Fruit fly (Drosophila melanogaster) whole organism: Measurements from ENCODE around the gene CG11178.

Experiments used
- CG8478 ChIP-seq: fragments of >200 bp; optimal IDR thresholded peaks from 2 replicates; lab custom pipeline; 2018; ENCODE audit warnings: inconsistent platforms
- Dll ChIP-seq: fragments of >200 bp; optimal IDR thresholded peaks from 2 replicates; lab custom pipeline; 2017
- EcR ChIP-seq, 2 experiments: fragments of >200 bp; optimal IDR thresholded peaks; 2 replicates each; lab custom pipeline; 2017; ENCODE audit warnings: missing biosample characterization in 2 of 2, missing genetic modification characterization in 2 of 2, missing genetic modification reagents in 2 of 2
- pan ChIP-seq: fragments of >200 bp; optimal IDR thresholded peaks from 2 replicates; lab custom pipeline; 2017
- psq ChIP-seq: fragments of >200 bp; optimal IDR thresholded peaks from 2 replicates; lab custom pipeline; 2017
- usp ChIP-seq: fragments of >200 bp; optimal IDR thresholded peaks from 2 replicates; lab custom pipeline; 2017; ENCODE audit warnings: missing biosample characterization, missing genetic modification characterization, mixed read lengths

Gene CG11178

DNA sequence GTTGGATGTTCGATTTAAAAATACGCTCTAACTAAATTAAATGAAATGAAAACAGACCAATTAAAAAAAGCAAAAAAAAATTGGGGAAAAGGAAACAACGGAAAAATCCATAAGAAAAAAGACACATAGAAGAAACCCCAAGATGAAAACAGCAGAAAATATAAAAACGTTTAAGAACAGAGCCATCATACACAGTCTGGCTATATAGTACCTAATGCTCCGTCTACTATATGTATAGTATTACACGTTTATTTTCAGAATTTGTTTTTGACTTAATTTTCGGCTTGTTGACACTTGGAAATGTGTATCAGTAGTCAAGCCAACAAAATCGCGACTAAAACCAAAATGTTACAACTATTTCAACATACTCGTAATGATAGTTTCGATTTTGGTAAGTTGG is at the start of gene CG11178:
TSS of gene CG11178 (plus strand) at position 301 of the 400 bp plus-strand sequence.
- TF ChIP-seq CG8478 (lab: Kevin White, UChicago) (no peak), usp (no peak), pan (no peak), EcR (GFP tag; optimal IDR thresholded peaks at IDR 0.05; lab: Kevin White, UChicago) (no peak), Dll (lab: Kevin White, UChicago) (no peak), psq (lab: Kevin White, UChicago) (no peak)

DNA sequence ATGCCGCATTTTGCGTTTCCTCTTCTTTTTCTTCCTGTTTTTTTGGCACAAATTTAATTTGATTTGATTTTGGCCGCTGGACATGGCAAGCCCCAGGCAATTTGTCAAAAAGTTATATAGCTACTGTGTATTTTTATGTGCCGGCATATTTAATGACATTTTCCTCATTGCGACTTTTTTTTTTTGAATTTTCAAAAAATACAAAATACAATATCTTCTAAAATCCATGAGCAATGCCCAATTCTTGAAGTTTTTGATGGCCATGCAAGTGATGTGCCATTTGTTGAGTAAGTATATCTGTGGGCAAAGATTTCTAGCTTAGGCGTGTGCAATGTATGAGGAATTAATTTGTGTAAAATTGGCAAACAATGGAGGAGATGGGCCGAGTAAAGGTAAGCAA is 49.8 kb upstream of the CG11178 start, which contains the start of gene CG11816:
TSS of gene CG11816 (minus strand) at position 101 of the 400 bp plus-strand sequence.
- no peak for TF ChIP-seq psq (lab: Kevin White, UChicago)
- no peak for TF ChIP-seq CG8478 (lab: Kevin White, UChicago)
- TF ChIP-seq Dll (lab: Kevin White, UChicago), result no peak
- no peak for TF ChIP-seq pan
- TF ChIP-seq EcR (GFP tag; optimal IDR thresholded peaks at IDR 0.05; lab: Kevin White, UChicago), result no peak
- no peak for TF ChIP-seq usp

dm6 chrX:13556172-13556571 is 49.3 kb upstream of the CG11178 start, which contains the start of gene CG32631:
CG32631 (plus strand) TSS chrX:13556472.
- TF ChIP-seq psq (lab: Kevin White, UChicago), result no peak
- no peak for TF ChIP-seq pan
- no peak for TF ChIP-seq Dll (lab: Kevin White, UChicago)
- no peak for TF ChIP-seq usp
- no peak for TF ChIP-seq CG8478 (lab: Kevin White, UChicago)

DNA sequence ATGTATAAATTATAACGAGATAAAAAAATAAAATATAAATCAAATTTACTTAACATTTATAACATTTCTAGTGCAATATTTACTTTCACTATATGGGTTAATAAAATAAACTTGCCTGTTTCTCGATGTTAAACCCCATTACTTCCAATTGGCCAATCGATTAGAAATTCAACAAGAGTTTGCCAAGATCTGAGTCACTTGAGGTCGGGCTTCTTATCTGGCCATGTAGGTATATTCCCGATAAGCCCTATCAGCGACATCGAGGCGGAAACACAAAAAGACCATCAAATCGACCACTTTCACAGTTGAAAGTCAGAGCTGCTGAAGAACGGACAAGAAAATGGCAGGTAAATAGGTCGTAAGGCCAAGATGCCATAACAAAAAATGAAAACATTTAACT is 44.1 kb upstream of the CG11178 start, which contains the start of gene CG32633:
TSS of gene CG32633 (plus strand) at position 301 of the 400 bp plus-strand sequence.
- TF ChIP-seq EcR (GFP tag; optimal IDR thresholded peaks at IDR 0.05; lab: Kevin White, UChicago) (no peak), psq (lab: Kevin White, UChicago) (no peak), CG8478 (lab: Kevin White, UChicago) (no peak)

DNA sequence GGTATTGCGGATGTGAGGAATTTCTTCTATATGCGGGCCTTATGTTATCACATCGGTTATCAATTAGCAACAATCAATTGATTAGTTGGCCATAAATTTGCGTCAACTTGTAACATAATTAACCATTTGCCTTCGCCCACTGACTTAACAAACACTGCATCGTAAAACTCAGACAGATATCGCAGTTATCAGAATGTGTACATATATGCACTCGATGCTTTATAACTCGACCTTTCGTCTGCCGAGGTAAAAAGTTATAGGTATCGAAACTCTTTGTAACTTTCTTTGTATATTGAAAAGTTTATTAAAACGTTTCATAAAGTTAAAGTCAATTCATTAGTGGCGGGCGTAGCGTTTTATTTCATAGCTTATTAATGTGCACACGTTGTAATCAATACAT is 42.4 kb upstream of the CG11178 start:
- TF ChIP-seq psq (lab: Kevin White, UChicago) (no peak), usp (no peak), CG8478 (lab: Kevin White, UChicago) (no peak), pan (no peak), Dll (lab: Kevin White, UChicago) (no peak), EcR (GFP tag; optimal IDR thresholded peaks at IDR 0.05; lab: Kevin White, UChicago) (no peak)

DNA sequence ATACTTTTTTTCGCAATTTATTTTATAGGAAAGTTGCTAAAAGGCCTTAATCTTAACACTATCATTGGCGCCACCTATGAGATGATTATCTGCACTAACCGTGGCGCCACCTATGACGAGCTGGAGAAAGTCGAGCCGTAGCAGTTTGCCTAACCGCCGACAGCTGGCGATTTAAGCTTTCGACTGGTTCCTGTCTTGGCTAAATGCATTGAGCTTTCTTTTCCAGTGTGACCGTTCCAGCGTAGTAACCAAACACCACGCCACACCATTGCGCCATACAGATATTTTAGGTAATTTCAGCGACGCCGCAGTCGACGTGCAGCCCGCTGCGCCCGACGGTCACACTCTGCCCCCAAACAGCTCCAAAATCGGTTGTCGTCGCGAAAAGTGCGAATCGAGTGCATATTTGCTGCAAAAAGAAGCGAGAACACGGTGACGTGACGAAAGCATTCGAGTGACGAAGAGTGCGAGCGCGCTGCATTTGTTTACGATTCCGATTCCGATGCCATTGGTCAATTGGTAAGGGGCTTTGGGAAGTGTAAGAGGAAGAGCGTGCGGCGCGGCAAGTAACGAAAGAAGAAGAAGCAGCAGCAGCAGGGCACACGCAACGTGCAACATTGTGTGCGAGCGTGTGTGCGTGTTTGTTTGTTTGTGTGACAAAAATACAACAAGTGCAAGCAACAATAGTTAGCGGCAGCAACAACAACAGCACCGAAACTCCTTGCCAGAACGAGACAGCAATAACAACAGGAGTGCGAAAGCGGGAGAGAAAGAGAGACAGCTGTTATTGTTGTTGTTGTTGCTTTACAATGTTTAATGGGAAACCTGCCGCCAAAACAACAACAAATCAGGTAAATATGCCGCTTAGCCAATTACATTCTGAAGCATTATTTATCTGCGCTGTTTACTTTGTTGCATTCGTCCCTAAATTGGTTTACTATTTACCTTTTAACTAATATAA is 41.7 kb upstream of the CG11178 start, which contains the start of the genes CG46311 and Tpst:
TSS of gene CG46311 (plus strand) at position 341 of the 961 bp plus-strand sequence.
TSS of gene Tpst (plus strand) at position 341 of the 961 bp plus-strand sequence.
- TF ChIP-seq CG8478 (lab: Kevin White, UChicago), result no peak
- no peak for TF ChIP-seq psq (lab: Kevin White, UChicago)
- no peak for TF ChIP-seq pan
- TF ChIP-seq EcR (GFP tag; optimal IDR thresholded peaks at IDR 0.05; lab: Kevin White, UChicago), result no peak
- TF ChIP-seq Dll (lab: Kevin White, UChicago), result no peak
- TF ChIP-seq usp, result no peak

DNA sequence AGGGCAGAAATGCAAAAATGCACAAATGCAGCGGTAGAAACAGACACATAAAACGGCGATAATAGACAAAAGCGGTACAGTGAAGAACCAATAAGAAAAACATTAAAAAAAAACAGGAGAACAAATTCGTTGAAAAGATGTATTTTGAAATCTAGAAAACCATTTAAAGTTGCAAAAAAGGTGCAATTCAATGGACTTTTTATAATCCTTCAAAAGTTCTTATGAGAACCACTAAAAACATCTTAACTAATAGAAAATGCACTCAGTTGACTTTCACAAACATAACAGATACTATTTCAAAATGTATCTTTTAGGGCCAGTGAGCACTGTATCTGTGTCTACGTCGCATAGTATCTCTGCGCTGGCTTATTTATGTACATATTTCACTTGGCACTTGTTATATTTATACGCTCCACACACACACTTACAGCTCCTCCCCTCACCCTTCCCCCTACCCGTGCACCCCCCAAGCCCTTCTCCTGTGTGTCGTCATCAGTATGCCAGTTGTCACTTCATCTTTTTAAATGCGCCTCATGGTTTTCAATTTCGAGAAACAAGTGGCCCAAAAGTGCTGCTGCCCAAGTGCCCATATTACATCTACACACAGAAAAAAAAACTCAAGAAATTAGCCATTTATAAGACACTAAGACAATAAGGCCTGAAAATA is 39.9 kb upstream of the CG11178 start:
- TF ChIP-seq usp (no peak), psq (lab: Kevin White, UChicago) (no peak), pan (no peak), CG8478 (lab: Kevin White, UChicago) (no peak), EcR (GFP tag; optimal IDR thresholded peaks at IDR 0.05; lab: Kevin White, UChicago) (no peak), Dll (lab: Kevin White, UChicago) (no peak)

- TF ChIP-seq Dll (lab: Kevin White, UChicago) (no peak), EcR (GFP tag; optimal IDR thresholded peaks at IDR 0.05; lab: Kevin White, UChicago) (no peak), pan (no peak), CG8478 (lab: Kevin White, UChicago) (no peak), usp (no peak), psq (lab: Kevin White, UChicago) (no peak)
Observed at dm6 chrX:13568127-13568526, 37.4 kb upstream of the CG11178 start.

- no peak for TF ChIP-seq CG8478 (lab: Kevin White, UChicago)
- no peak for TF ChIP-seq pan
- TF ChIP-seq Dll (lab: Kevin White, UChicago), result no peak
- TF ChIP-seq usp, result no peak
- no peak for TF ChIP-seq EcR (GFP tag; optimal IDR thresholded peaks at IDR 0.05; lab: Kevin White, UChicago)
- TF ChIP-seq psq (lab: Kevin White, UChicago), result no peak
Observed at dm6 chrX:13568841-13569240, 36.6 kb upstream of the CG11178 start.

- TF ChIP-seq usp (no peak), EcR (GFP tag; optimal IDR thresholded peaks at IDR 0.05; lab: Kevin White, UChicago) (no peak), psq (lab: Kevin White, UChicago) (no peak), Dll (lab: Kevin White, UChicago) (no peak), pan (no peak), CG8478 (lab: Kevin White, UChicago) (no peak)
Observed at dm6 chrX:13570255-13570654, 35.2 kb upstream of the CG11178 start.

DNA sequence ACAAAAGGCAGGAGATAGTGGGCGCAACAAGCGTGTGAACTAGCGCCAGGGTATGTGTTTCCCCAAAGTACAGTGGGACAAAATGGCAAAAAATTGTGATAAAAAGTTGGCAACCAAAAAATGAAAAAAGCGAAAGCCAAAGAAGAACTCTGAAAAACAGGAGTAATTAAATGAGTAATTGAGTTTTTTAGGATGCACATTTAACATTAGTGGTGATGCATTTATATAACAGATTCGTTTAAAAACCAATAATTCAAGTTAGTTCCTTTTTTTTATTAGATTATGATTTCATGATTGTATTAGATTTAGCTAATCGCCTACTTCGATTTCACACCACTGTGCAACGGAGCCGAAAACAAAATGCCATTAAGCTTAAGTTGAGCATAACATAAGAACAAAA is 33.1 kb upstream of the CG11178 start:
- TF ChIP-seq usp (no peak), CG8478 (lab: Kevin White, UChicago) (no peak), psq (lab: Kevin White, UChicago) (no peak), EcR (GFP tag; optimal IDR thresholded peaks at IDR 0.05; lab: Kevin White, UChicago) (no peak), Dll (lab: Kevin White, UChicago) (no peak), pan (no peak)
